Fruit fly (Drosophila melanogaster) whole organism, embryonic: ENCODE data around the gene CG33773.

Experiments used
- Asciz ChIP-seq: fragments of 200-800 bp; sonication (Bioruptor generic); optimal IDR thresholded peaks from 2 replicates; lab custom pipeline; 2017; ENCODE audit warnings: missing biosample characterization, mild to moderate bottlenecking, missing genetic modification characterization, missing genetic modification reagents
- CG12071 ChIP-seq: fragments of 200-800 bp; sonication (Bioruptor generic); optimal IDR thresholded peaks from 3 replicates; lab custom pipeline; 2018; ENCODE audit warnings: missing biosample characterization, mild to moderate bottlenecking, missing genetic modification characterization
- CG12942 ChIP-seq: fragments of 200-800 bp; sonication (Bioruptor generic); optimal IDR thresholded peaks from 3 replicates; lab custom pipeline; 2016; ENCODE audit warnings: missing biosample characterization, missing genetic modification characterization
- CG13296 ChIP-seq: fragments of 200-800 bp; sonication (Bioruptor generic); optimal IDR thresholded peaks from 3 replicates; lab custom pipeline; 2018; ENCODE audit warnings: missing biosample characterization, mild to moderate bottlenecking, missing genetic modification characterization
- CG13424 ChIP-seq: fragments of 200-800 bp; sonication (Bioruptor generic); optimal IDR thresholded peaks from 2 replicates; lab custom pipeline; 2019; ENCODE audit warnings: missing biosample characterization, mild to moderate bottlenecking, missing genetic modification characterization, moderate library complexity
- CG14014 ChIP-seq: fragments of 200-800 bp; sonication (Bioruptor generic); IDR thresholded peaks from 2 replicates; pipeline ENCODE4 v1.3.6; 2022; ENCODE audit warnings: missing biosample characterization, missing genetic modification characterization
- CG14860 ChIP-seq: fragments of 200-800 bp; sonication (Bioruptor generic); IDR thresholded peaks from 3 replicates; pipeline ENCODE4 v1.3.6; 2022; ENCODE audit warnings: missing biosample characterization, missing genetic modification characterization; ENCODE audit not compliant: partially characterized antibody
- CG17359 ChIP-seq: fragments of 200-800 bp; sonication (Bioruptor generic); optimal IDR thresholded peaks from 3 replicates; lab custom pipeline; 2018; ENCODE audit warnings: missing biosample characterization, mild to moderate bottlenecking, missing genetic modification characterization, moderate library complexity
- CG17361 ChIP-seq: fragments of 200-800 bp; sonication (Bioruptor generic); IDR thresholded peaks from 3 replicates; pipeline ENCODE4 v1.3.6; 2022; ENCODE audit warnings: missing biosample characterization, missing genetic modification characterization
- CG18476 ChIP-seq: fragments of 200-800 bp; sonication (Bioruptor generic); optimal IDR thresholded peaks from 2 replicates; lab custom pipeline; 2016; ENCODE audit warnings: missing biosample characterization, mild to moderate bottlenecking, missing genetic modification characterization
- CG30403 ChIP-seq: fragments of 200-800 bp; sonication (Bioruptor generic); optimal IDR thresholded peaks from 3 replicates; lab custom pipeline; 2016; ENCODE audit warnings: missing biosample characterization, missing genetic modification characterization
- CG32767 ChIP-seq: fragments of 200-800 bp; sonication (Bioruptor generic); IDR thresholded peaks from 2 replicates; pipeline ENCODE4 v1.3.6; 2022; ENCODE audit warnings: missing biosample characterization, missing genetic modification characterization
- CG4328 ChIP-seq: fragments of 200-800 bp; sonication (Bioruptor generic); optimal IDR thresholded peaks from 3 replicates; lab custom pipeline; 2017; ENCODE audit warnings: missing biosample characterization, missing genetic modification reagents, missing genetic modification characterization
- CG6272 ChIP-seq: fragments of 200-800 bp; sonication (Bioruptor generic); IDR thresholded peaks from 2 replicates; pipeline ENCODE4 v1.3.6; 2022; ENCODE audit warnings: missing biosample characterization, missing genetic modification characterization
- CG6654 ChIP-seq: fragments of 200-800 bp; sonication (Bioruptor generic); optimal IDR thresholded peaks from 2 replicates; lab custom pipeline; 2017; ENCODE audit warnings: missing biosample characterization, mild to moderate bottlenecking, missing genetic modification characterization
- CG6683 ChIP-seq: fragments of 200-800 bp; sonication (Bioruptor generic); optimal IDR thresholded peaks from 2 replicates; lab custom pipeline; 2017; ENCODE audit warnings: missing biosample characterization, mild to moderate bottlenecking, missing genetic modification characterization, missing genetic modification reagents
- CG7372 ChIP-seq: fragments of 200-800 bp; sonication (Bioruptor generic); IDR thresholded peaks from 2 replicates; pipeline ENCODE4 v1.3.6; 2022; ENCODE audit warnings: missing biosample characterization, missing genetic modification characterization
- CG7556 ChIP-seq: fragments of 200-800 bp; sonication (Bioruptor generic); optimal IDR thresholded peaks from 2 replicates; lab custom pipeline; 2017; ENCODE audit warnings: missing biosample characterization, mild to moderate bottlenecking, missing genetic modification characterization
- CG7786 ChIP-seq: fragments of 200-800 bp; sonication (Bioruptor generic); optimal IDR thresholded peaks from 2 replicates; lab custom pipeline; 2016; ENCODE audit warnings: missing biosample characterization, missing genetic modification characterization
- CG8281 ChIP-seq: fragments of 200-800 bp; sonication (Bioruptor generic); optimal IDR thresholded peaks from 2 replicates; lab custom pipeline; 2018; ENCODE audit warnings: missing biosample characterization, mild to moderate bottlenecking, missing genetic modification characterization, moderate library complexity
- CG9609 ChIP-seq: fragments of 200-800 bp; sonication (Bioruptor generic); optimal IDR thresholded peaks from 3 replicates; lab custom pipeline; 2016; ENCODE audit warnings: missing biosample characterization, missing genetic modification characterization
- CG9817 ChIP-seq: fragments of 200-800 bp; sonication (Bioruptor generic); optimal IDR thresholded peaks from 2 replicates; lab custom pipeline; 2018; ENCODE audit warnings: missing biosample characterization, mild to moderate bottlenecking, missing genetic modification characterization, moderate library complexity
- Drgx ChIP-seq: fragments of 200-800 bp; sonication (Bioruptor generic); IDR thresholded peaks from 2 replicates; pipeline ENCODE4 v1.3.6; 2022; ENCODE audit warnings: missing biosample characterization, missing genetic modification characterization
- Fer3 ChIP-seq: fragments of 200-800 bp; sonication (Bioruptor generic); optimal IDR thresholded peaks from 2 replicates; lab custom pipeline; 2018; ENCODE audit warnings: missing biosample characterization, mild to moderate bottlenecking, missing genetic modification characterization, moderate library complexity
- H2.0 ChIP-seq: fragments of 200-800 bp; sonication (Bioruptor generic); IDR thresholded peaks from 2 replicates; pipeline ENCODE4 v1.3.6; 2022; ENCODE audit warnings: missing biosample characterization, missing genetic modification characterization
- Hey ChIP-seq: fragments of 200-800 bp; sonication (Bioruptor generic); optimal IDR thresholded peaks from 3 replicates; lab custom pipeline; 2018; ENCODE audit warnings: missing biosample characterization, mild to moderate bottlenecking, missing genetic modification characterization
- Ptx1 ChIP-seq: fragments of 200-800 bp; sonication (Bioruptor generic); IDR thresholded peaks from 2 replicates; pipeline ENCODE4 v1.3.6; 2022; ENCODE audit warnings: missing biosample characterization, missing genetic modification characterization
- Sox100B ChIP-seq: fragments of 200-800 bp; sonication (Bioruptor generic); optimal IDR thresholded peaks from 3 replicates; lab custom pipeline; 2018; ENCODE audit warnings: missing biosample characterization, mild to moderate bottlenecking, missing genetic modification characterization
- Spps ChIP-seq: fragments of 200-800 bp; sonication (Bioruptor generic); optimal IDR thresholded peaks from 2 replicates; lab custom pipeline; 2018; ENCODE audit warnings: missing biosample characterization, mild to moderate bottlenecking, missing genetic modification characterization
- Xbp1 ChIP-seq: fragments of 200-800 bp; sonication (Bioruptor generic); optimal IDR thresholded peaks from 3 replicates; lab custom pipeline; 2016; ENCODE audit warnings: missing biosample characterization, mild to moderate bottlenecking, missing genetic modification characterization
- bcd ChIP-seq: fragments of 200-800 bp; sonication (Bioruptor generic); optimal IDR thresholded peaks from 2 replicates; lab custom pipeline; 2017; ENCODE audit warnings: missing biosample characterization, mild to moderate bottlenecking, missing genetic modification characterization
- bsh ChIP-seq, 2 experiments: fragments of 200-800 bp; sonication (Bioruptor generic); optimal IDR thresholded peaks; 2 replicates each; lab custom pipeline; 2017 to 2018; ENCODE audit warnings: mild to moderate bottlenecking in 2 of 2, missing biosample characterization in 2 of 2, missing genetic modification characterization in 2 of 2, moderate library complexity in 1 of 2
- dm ChIP-seq: fragments of 200-800 bp; sonication (Bioruptor generic); optimal IDR thresholded peaks from 3 replicates; lab custom pipeline; 2016; ENCODE audit warnings: missing biosample characterization, missing genetic modification characterization
- en ChIP-seq: fragments of 200-800 bp; sonication (Bioruptor generic); optimal IDR thresholded peaks from 2 replicates; lab custom pipeline; 2016; ENCODE audit warnings: missing biosample characterization, missing genetic modification characterization
- ewg ChIP-seq: fragments of 200-800 bp; sonication (Bioruptor generic); optimal IDR thresholded peaks from 3 replicates; lab custom pipeline; 2017; ENCODE audit warnings: mild to moderate bottlenecking, missing biosample characterization, missing genetic modification reagents, missing genetic modification characterization
- fd3F ChIP-seq: fragments of 200-800 bp; sonication (Bioruptor generic); optimal IDR thresholded peaks from 2 replicates; lab custom pipeline; 2018; ENCODE audit warnings: missing biosample characterization, mild to moderate bottlenecking, missing genetic modification characterization, moderate library complexity
- gcm2 ChIP-seq: fragments of 200-800 bp; sonication (Bioruptor generic); optimal IDR thresholded peaks from 2 replicates; lab custom pipeline; 2016; ENCODE audit warnings: missing biosample characterization, missing genetic modification characterization
- gsb-n ChIP-seq: fragments of 200-800 bp; sonication (Bioruptor generic); optimal IDR thresholded peaks from 3 replicates; lab custom pipeline; 2018; ENCODE audit warnings: missing biosample characterization, mild to moderate bottlenecking, missing genetic modification characterization
- hkb ChIP-seq, 2 experiments: fragments of 200-800 bp in 1 of 2; fragments of >200 bp in 1 of 2; sonication (Bioruptor generic) in 1 of 2; IDR thresholded peaks in 1 of 2; optimal IDR thresholded peaks in 1 of 2; 2 replicates each; pipeline versions ENCODE4 v1.3.6 to Lab custom; 2017 to 2022; ENCODE audit warnings: missing biosample characterization in 1 of 2, missing genetic modification characterization in 1 of 2
- otp ChIP-seq: fragments of 200-800 bp; sonication (Bioruptor generic); IDR thresholded peaks from 3 replicates; pipeline ENCODE4, ENCODE4 v1.3.6; 2022; ENCODE audit warnings: missing biosample characterization, missing genetic modification characterization
- phol ChIP-seq: fragments of 200-800 bp; sonication (Bioruptor generic); optimal IDR thresholded peaks from 3 replicates; lab custom pipeline; 2018; ENCODE audit warnings: missing biosample characterization, mild to moderate bottlenecking, missing genetic modification characterization, moderate library complexity
- row ChIP-seq: fragments of 200-800 bp; sonication (Bioruptor generic); IDR thresholded peaks from 3 replicates; pipeline ENCODE4 v1.3.6; 2022; ENCODE audit warnings: missing biosample characterization, missing genetic modification characterization
- slp2 ChIP-seq: fragments of 200-800 bp; sonication (Bioruptor generic); optimal IDR thresholded peaks from 2 replicates; lab custom pipeline; 2016; ENCODE audit warnings: missing biosample characterization, missing genetic modification characterization
- stwl ChIP-seq: fragments of 200-800 bp; sonication (Bioruptor generic); optimal IDR thresholded peaks from 3 replicates; lab custom pipeline; 2018; ENCODE audit warnings: missing biosample characterization, mild to moderate bottlenecking, missing genetic modification characterization, moderate library complexity
- tx ChIP-seq: fragments of 200-800 bp; sonication (Bioruptor generic); optimal IDR thresholded peaks from 2 replicates; lab custom pipeline; 2016; ENCODE audit warnings: missing biosample characterization, missing genetic modification characterization
- unpg ChIP-seq: fragments of 200-800 bp; sonication (Bioruptor generic); optimal IDR thresholded peaks from 3 replicates; lab custom pipeline; 2018; ENCODE audit warnings: missing biosample characterization, mild to moderate bottlenecking, missing genetic modification characterization, moderate library complexity
- zen ChIP-seq: fragments of 200-800 bp; sonication (Bioruptor generic); optimal IDR thresholded peaks from 3 replicates; lab custom pipeline; 2018; ENCODE audit warnings: missing biosample characterization, mild to moderate bottlenecking, missing genetic modification characterization, moderate library complexity

CG33773 gene

dm6 chr3R:31059807-31060707 is 24.9 kb downstream of the CG33773 start (continued):
- TF ChIP-seq ewg: peak; percentile 80
- no peak for TF ChIP-seq CG6683 (GFP tag; lab: Kevin White, UChicago)
- peak; percentile 19 for TF ChIP-seq fd3F (GFP tag; lab: Kevin White, UChicago)
- TF ChIP-seq CG17361 (GFP tag; lab: Robert Waterston, UW): peak; percentile 49; the same call in 1 of the 3 replicates
- no peak for TF ChIP-seq CG30403 (GFP tag; lab: Kevin White, UChicago)
- peak; percentile 5 for TF ChIP-seq CG12942 (GFP tag; lab: Kevin White, UChicago)
- peak; percentile 61 for TF ChIP-seq CG9609 (GFP tag; lab: Kevin White, UChicago)
- TF ChIP-seq CG7372 (GFP tag; lab: Robert Waterston, UW): no peak
- no peak for TF ChIP-seq Spps (tag; lab: Kevin White, UChicago)
- TF ChIP-seq CG6654 (GFP tag; lab: Kevin White, UChicago): peak; percentile 12
- peak; percentile 31; the same call in 1 of the 2 replicates for TF ChIP-seq CG32767 (GFP tag; lab: Robert Waterston, UW)
- TF ChIP-seq CG8281 (tag; lab: Kevin White, UChicago): no peak
- no peak for TF ChIP-seq Fer3 (tag; lab: Kevin White, UChicago)
- peak; percentile 35; the same call in 1 of the 3 replicates for TF ChIP-seq otp
- TF ChIP-seq Drgx (GFP tag; lab: Robert Waterston, UW): peak; percentile 74
- peak; percentile 57 for TF ChIP-seq Sox100B (GFP tag; lab: Kevin White, UChicago)
- TF ChIP-seq Hey (tag; lab: Kevin White, UChicago): no peak
- peak; percentile 34 for TF ChIP-seq gsb-n (tag; lab: Kevin White, UChicago)
- TF ChIP-seq slp2 (GFP tag; lab: Kevin White, UChicago): peak; percentile 35
- TF ChIP-seq CG7786: peak; percentile 30
- peak in 1 of 2 experiments; percentile 61 for TF ChIP-seq bsh (GFP tag; optimal IDR thresholded peaks at IDR 0.05; lab: Kevin White, UChicago)
- no peak for TF ChIP-seq H2.0 (GFP tag; lab: Robert Waterston, UW)
- TF ChIP-seq CG14014: peak; percentile 45; the same call in 1 of the 2 replicates
- TF ChIP-seq CG6272: peak; percentile 40
- no peak for TF ChIP-seq dm (GFP tag; lab: Kevin White, UChicago)
- no peak for TF ChIP-seq stwl (tag; lab: Kevin White, UChicago)
- peak; percentile 38 for TF ChIP-seq Xbp1 (GFP tag; lab: Kevin White, UChicago)
- TF ChIP-seq CG14860: 0 out of 3 replicates have a peak, but pooled peaks have one; percentile 39
- TF ChIP-seq CG13424 (tag; lab: Kevin White, UChicago): peak; percentile 21
- peak; percentile 55 for TF ChIP-seq row
- peak; percentile 64 for TF ChIP-seq unpg (GFP tag; lab: Kevin White, UChicago)
- TF ChIP-seq CG4328 (GFP tag; lab: Kevin White, UChicago): no peak
- TF ChIP-seq phol: peak; percentile 48
- peak; percentile 6 for TF ChIP-seq bcd (GFP tag; lab: Kevin White, UChicago)
- peak; percentile 12 for TF ChIP-seq gcm2 (GFP tag; lab: Kevin White, UChicago)
- TF ChIP-seq Ptx1: peak; percentile 49; the same call in 1 of the 2 replicates
- TF ChIP-seq hkb (optimal IDR thresholded peaks at IDR 0.05; lab: Kevin White, UChicago): no peak
- peak; percentile 59 for TF ChIP-seq hkb (GFP tag; IDR thresholded peaks at IDR 0.05; lab: Robert Waterston, UW)
- peak; percentile 45 for TF ChIP-seq CG17359 (tag; lab: Kevin White, UChicago)
- TF ChIP-seq CG12071: no peak
- no peak for TF ChIP-seq en (GFP tag; lab: Kevin White, UChicago)
- TF ChIP-seq CG9817 (tag; lab: Kevin White, UChicago): peak; percentile 23
- no peak for TF ChIP-seq zen (tag; lab: Kevin White, UChicago)
- no peak for TF ChIP-seq CG13296 (GFP tag; lab: Kevin White, UChicago)
- no peak for TF ChIP-seq tx
- TF ChIP-seq CG18476: no peak
- peak; percentile 9 for TF ChIP-seq CG7556 (GFP tag; lab: Kevin White, UChicago)
- no peak for TF ChIP-seq Asciz (GFP tag; lab: Kevin White, UChicago)
